Fruit fly (Drosophila melanogaster) whole organism, embryonic: ENCODE results near the gene CG31038.

Experiments used
- BtbVII ChIP-seq: fragments of 200-800 bp; sonication (Bioruptor generic); optimal IDR thresholded peaks from 3 replicates; lab custom pipeline; 2017; ENCODE audit warnings: missing biosample characterization, mild to moderate bottlenecking, missing genetic modification characterization
- CG10654 ChIP-seq: fragments of 200-800 bp; sonication (Bioruptor generic); optimal IDR thresholded peaks from 2 replicates; lab custom pipeline; 2016; ENCODE audit warnings: missing biosample characterization, missing genetic modification characterization
- CG11504 ChIP-seq: fragments of 200-800 bp; sonication (Bioruptor generic); optimal IDR thresholded peaks from 3 replicates; lab custom pipeline; 2019; ENCODE audit warnings: missing biosample characterization, mild to moderate bottlenecking, missing genetic modification characterization, moderate library complexity
- CG11695 ChIP-seq: fragments of 200-800 bp; sonication (Bioruptor generic); IDR thresholded peaks from 3 replicates; pipeline ENCODE4 v1.3.6; 2022; ENCODE audit warnings: missing biosample characterization, missing genetic modification characterization
- CG12104 ChIP-seq: fragments of 200-800 bp; sonication (Bioruptor generic); optimal IDR thresholded peaks from 3 replicates; lab custom pipeline; 2016; ENCODE audit warnings: missing biosample characterization, missing genetic modification characterization
- CG12299 ChIP-seq: fragments of 200-800 bp; sonication (Bioruptor generic); optimal IDR thresholded peaks from 2 replicates; lab custom pipeline; 2018; ENCODE audit warnings: missing biosample characterization, mild to moderate bottlenecking, missing genetic modification characterization
- CG14014 ChIP-seq: fragments of 200-800 bp; sonication (Bioruptor generic); IDR thresholded peaks from 2 replicates; pipeline ENCODE4 v1.3.6; 2022; ENCODE audit warnings: missing biosample characterization, missing genetic modification characterization
- CG14860 ChIP-seq: fragments of 200-800 bp; sonication (Bioruptor generic); IDR thresholded peaks from 3 replicates; pipeline ENCODE4 v1.3.6; 2022; ENCODE audit warnings: missing biosample characterization, missing genetic modification characterization; ENCODE audit not compliant: partially characterized antibody
- CG15011 ChIP-seq: fragments of 200-800 bp; sonication (Bioruptor generic); optimal IDR thresholded peaks from 3 replicates; lab custom pipeline; 2018; ENCODE audit warnings: missing biosample characterization, mild to moderate bottlenecking, missing genetic modification characterization
- CG1647 ChIP-seq: fragments of 200-800 bp; sonication (Bioruptor generic); optimal IDR thresholded peaks from 3 replicates; lab custom pipeline; 2016; ENCODE audit warnings: missing biosample characterization, missing genetic modification characterization
- CG17186 ChIP-seq: fragments of 200-800 bp; sonication (Bioruptor generic); optimal IDR thresholded peaks from 3 replicates; lab custom pipeline; 2017; ENCODE audit warnings: missing biosample characterization, missing genetic modification reagents, missing genetic modification characterization
- CG17328 ChIP-seq: fragments of 200-800 bp; sonication (Bioruptor generic); IDR thresholded peaks from 2 replicates; pipeline ENCODE4 v1.3.6; 2022; ENCODE audit warnings: missing biosample characterization, missing genetic modification characterization
- CG17568 ChIP-seq: fragments of 200-800 bp; sonication (Bioruptor generic); optimal IDR thresholded peaks from 2 replicates; lab custom pipeline; 2018; ENCODE audit warnings: missing biosample characterization, mild to moderate bottlenecking, missing genetic modification characterization, moderate library complexity
- CG2202 ChIP-seq: fragments of 200-800 bp; sonication (Bioruptor generic); optimal IDR thresholded peaks from 2 replicates; lab custom pipeline; 2018; ENCODE audit warnings: missing biosample characterization, mild to moderate bottlenecking, missing genetic modification characterization
- CG2889 ChIP-seq: fragments of 200-800 bp; sonication (Bioruptor generic); IDR thresholded peaks from 3 replicates; pipeline ENCODE4 v1.3.6; 2022; ENCODE audit warnings: missing biosample characterization, missing genetic modification characterization
- CG3163 ChIP-seq: fragments of 200-800 bp; sonication (Bioruptor generic); optimal IDR thresholded peaks from 3 replicates; lab custom pipeline; 2016; ENCODE audit warnings: missing biosample characterization, missing genetic modification characterization
- CG4328 ChIP-seq: fragments of 200-800 bp; sonication (Bioruptor generic); optimal IDR thresholded peaks from 3 replicates; lab custom pipeline; 2017; ENCODE audit warnings: missing biosample characterization, missing genetic modification reagents, missing genetic modification characterization
- CG4404 ChIP-seq: fragments of 200-800 bp; sonication (Bioruptor generic); IDR thresholded peaks from 2 replicates; pipeline ENCODE4 v1.3.6; 2022; ENCODE audit warnings: missing biosample characterization, missing genetic modification characterization
- CG4820 ChIP-seq: fragments of 200-800 bp; sonication (Bioruptor generic); optimal IDR thresholded peaks from 3 replicates; lab custom pipeline; 2016; ENCODE audit warnings: missing biosample characterization, missing genetic modification characterization
- CG5953 ChIP-seq: fragments of 200-800 bp; sonication (Bioruptor generic); IDR thresholded peaks from 2 replicates; pipeline ENCODE4 v1.3.6; 2022; ENCODE audit warnings: missing biosample characterization, missing genetic modification characterization
- CG6854 ChIP-seq: fragments of 200-800 bp; sonication (Bioruptor generic); optimal IDR thresholded peaks from 3 replicates; lab custom pipeline; 2017; ENCODE audit warnings: missing biosample characterization, mild to moderate bottlenecking, missing genetic modification characterization
- CG8290 ChIP-seq, 3 experiments: fragments of 200-800 bp; sonication (Bioruptor generic); optimal IDR thresholded peaks; 2 replicates each; lab custom pipeline; 2016 to 2019; ENCODE audit warnings: missing biosample characterization in 3 of 3, missing genetic modification characterization in 3 of 3, mild to moderate bottlenecking in 2 of 3, moderate library complexity in 1 of 3
- CG9609 ChIP-seq: fragments of 200-800 bp; sonication (Bioruptor generic); optimal IDR thresholded peaks from 3 replicates; lab custom pipeline; 2016; ENCODE audit warnings: missing biosample characterization, missing genetic modification characterization
- CHES-1-like ChIP-seq: fragments of 200-800 bp; sonication (Bioruptor generic); optimal IDR thresholded peaks from 2 replicates; lab custom pipeline; 2016; ENCODE audit warnings: missing biosample characterization, missing genetic modification characterization
- Dip3 ChIP-seq: fragments of 200-800 bp; sonication (Bioruptor generic); optimal IDR thresholded peaks from 3 replicates; lab custom pipeline; 2016; ENCODE audit warnings: missing biosample characterization, missing genetic modification characterization
- E2f1 ChIP-seq: fragments of 200-800 bp; sonication (Bioruptor generic); IDR thresholded peaks from 2 replicates; pipeline ENCODE4 v1.3.6; 2022; ENCODE audit warnings: missing biosample characterization, missing genetic modification characterization
- Fer1 ChIP-seq: fragments of 200-800 bp; sonication (Bioruptor generic); optimal IDR thresholded peaks from 2 replicates; lab custom pipeline; 2017; ENCODE audit warnings: missing biosample characterization, mild to moderate bottlenecking, missing genetic modification characterization
- Hmx ChIP-seq: fragments of 200-800 bp; sonication (Bioruptor generic); optimal IDR thresholded peaks from 2 replicates; lab custom pipeline; 2016; ENCODE audit warnings: missing biosample characterization, missing genetic modification characterization
- Max ChIP-seq: fragments of 200-800 bp; sonication (Bioruptor generic); optimal IDR thresholded peaks from 2 replicates; lab custom pipeline; 2016; ENCODE audit warnings: missing biosample characterization, mild to moderate bottlenecking, missing genetic modification characterization
- TFAM ChIP-seq: fragments of 200-800 bp; sonication (Bioruptor generic); optimal IDR thresholded peaks from 2 replicates; lab custom pipeline; 2017; ENCODE audit warnings: missing biosample characterization, missing genetic modification characterization, inconsistent platforms
- ac ChIP-seq: fragments of 200-800 bp; sonication (Bioruptor generic); optimal IDR thresholded peaks from 3 replicates; lab custom pipeline; 2017; ENCODE audit warnings: missing biosample characterization, mild to moderate bottlenecking, missing genetic modification characterization
- ap ChIP-seq: fragments of 200-800 bp; sonication (Bioruptor generic); IDR thresholded peaks from 2 replicates; pipeline ENCODE4 v1.3.6; 2022; ENCODE audit warnings: missing biosample characterization, missing genetic modification characterization
- cg ChIP-seq: fragments of 200-800 bp; sonication (Bioruptor generic); optimal IDR thresholded peaks from 3 replicates; lab custom pipeline; 2019; ENCODE audit warnings: missing biosample characterization, mild to moderate bottlenecking, missing genetic modification characterization, moderate library complexity
- crol ChIP-seq: fragments of 200-800 bp; sonication (Bioruptor generic); IDR thresholded peaks from 2 replicates; pipeline ENCODE4 v1.3.6; 2022; ENCODE audit warnings: missing biosample characterization, missing genetic modification characterization
- dpn ChIP-seq, 2 experiments: fragments of 200-800 bp; sonication (Bioruptor generic); optimal IDR thresholded peaks; 3 replicates each; lab custom pipeline; 2016; ENCODE audit warnings: missing biosample characterization in 2 of 2, missing genetic modification characterization in 2 of 2
- gce ChIP-seq: fragments of 200-800 bp; sonication (Bioruptor generic); IDR thresholded peaks from 3 replicates; pipeline ENCODE4 v1.3.6; 2022; ENCODE audit warnings: missing biosample characterization, missing genetic modification characterization
- gem ChIP-seq: fragments of 200-800 bp; sonication (Bioruptor generic); optimal IDR thresholded peaks from 2 replicates; lab custom pipeline; 2019; ENCODE audit warnings: missing biosample characterization, mild to moderate bottlenecking, missing genetic modification characterization, moderate library complexity
- h ChIP-seq: fragments of >200 bp; optimal IDR thresholded peaks from 2 replicates; lab custom pipeline; 2017
- hb ChIP-seq: fragments of 200-800 bp; sonication (Bioruptor generic); IDR thresholded peaks from 3 replicates; pipeline ENCODE4 v1.3.6; 2022; ENCODE audit warnings: missing biosample characterization, missing genetic modification characterization; ENCODE audit not compliant: partially characterized antibody
- klu ChIP-seq: fragments of 200-800 bp; sonication (Bioruptor generic); IDR thresholded peaks from 2 replicates; pipeline ENCODE4 v1.3.6; 2022; ENCODE audit warnings: missing biosample characterization, missing genetic modification characterization
- nom ChIP-seq: fragments of 200-800 bp; sonication (Bioruptor generic); optimal IDR thresholded peaks from 2 replicates; lab custom pipeline; 2017; ENCODE audit warnings: missing biosample characterization, missing genetic modification characterization, mild to moderate bottlenecking, moderate library complexity, missing genetic modification reagents
- pb ChIP-seq: fragments of 200-800 bp; sonication (Bioruptor generic); optimal IDR thresholded peaks from 3 replicates; lab custom pipeline; 2016; ENCODE audit warnings: missing biosample characterization, missing genetic modification characterization
- peb ChIP-seq: fragments of 200-800 bp; sonication (Bioruptor generic); IDR thresholded peaks from 2 replicates; pipeline ENCODE4 v1.3.6; 2022; ENCODE audit warnings: missing biosample characterization, missing genetic modification characterization
- pita ChIP-seq: fragments of 200-800 bp; sonication (Bioruptor generic); optimal IDR thresholded peaks from 2 replicates; lab custom pipeline; 2017; ENCODE audit warnings: missing biosample characterization, mild to moderate bottlenecking, missing genetic modification characterization
- rib ChIP-seq: fragments of 200-800 bp; sonication (Bioruptor generic); IDR thresholded peaks from 2 replicates; pipeline ENCODE4 v1.3.6; 2022; ENCODE audit warnings: missing biosample characterization, missing genetic modification characterization
- seq ChIP-seq: fragments of 200-800 bp; sonication (Bioruptor generic); IDR thresholded peaks from 2 replicates; pipeline ENCODE4 v1.3.6; 2022; ENCODE audit warnings: missing biosample characterization, missing genetic modification characterization
- sqz ChIP-seq: fragments of 200-800 bp; sonication (Bioruptor generic); optimal IDR thresholded peaks from 3 replicates; lab custom pipeline; 2018; ENCODE audit warnings: missing biosample characterization, mild to moderate bottlenecking, missing genetic modification characterization
- tgo ChIP-seq: fragments of 200-800 bp; sonication (Bioruptor generic); IDR thresholded peaks from 3 replicates; pipeline ENCODE4 v1.3.6; 2022; ENCODE audit warnings: missing biosample characterization, missing genetic modification characterization
- tx ChIP-seq: fragments of 200-800 bp; sonication (Bioruptor generic); optimal IDR thresholded peaks from 2 replicates; lab custom pipeline; 2016; ENCODE audit warnings: missing biosample characterization, missing genetic modification characterization
- yki ChIP-seq: fragments of >200 bp; optimal IDR thresholded peaks from 3 replicates; lab custom pipeline; 2018

The CG31038 gene

dm6 chr3R:29861432-29862249 is 15.2 kb upstream of the CG31038 start, which contains the start of the genes CG15514 and RpS8 (continued):
- no peak for TF ChIP-seq sqz (GFP tag; lab: Kevin White, UChicago)
- no peak for TF ChIP-seq klu
- peak; percentile 65 for TF ChIP-seq Fer1
- no peak for TF ChIP-seq CG9609 (GFP tag; lab: Kevin White, UChicago)
- no peak for TF ChIP-seq CG15011 (GFP tag; lab: Kevin White, UChicago)
- TF ChIP-seq peb (GFP tag; lab: Robert Waterston, UW): no peak
- no peak for TF ChIP-seq CG3163
- peak; percentile 45 for TF ChIP-seq CG12299
- TF ChIP-seq CG17186 (GFP tag; lab: Kevin White, UChicago): peak; percentile 100
- peak; percentile 37; the same call in 1 of the 3 replicates for TF ChIP-seq tgo
- peak; percentile 45 for TF ChIP-seq BtbVII (GFP tag; lab: Kevin White, UChicago)
- peak; percentile 7 for TF ChIP-seq tx (GFP tag; lab: Kevin White, UChicago)
- TF ChIP-seq CG4328 (GFP tag; lab: Kevin White, UChicago): peak; percentile 72
- TF ChIP-seq hb (GFP tag; lab: Robert Waterston, UW): no peak
- peak; percentile 38 for TF ChIP-seq CG2202 (tag; lab: Kevin White, UChicago)
- TF ChIP-seq E2f1: no peak; the same call in 1 of the 2 replicates
- TF ChIP-seq Max (GFP tag; lab: Kevin White, UChicago): peak; percentile 94
- TF ChIP-seq ac: no peak
- no peak for TF ChIP-seq CG6854 (GFP tag; lab: Kevin White, UChicago)
- TF ChIP-seq Hmx (GFP tag; lab: Kevin White, UChicago): no peak
- TF ChIP-seq CG14014 (GFP tag; lab: Robert Waterston, UW): peak; percentile 63
- TF ChIP-seq CG11504 (tag; lab: Kevin White, UChicago): peak; percentile 80
- TF ChIP-seq CG1647 (GFP tag; lab: Kevin White, UChicago): no peak
- no peak; the same call in 2 of the 3 replicates for TF ChIP-seq gce (GFP tag; lab: Robert Waterston, UW)
- 0 out of 3 replicates have a peak, but pooled peaks have one; percentile 38 for TF ChIP-seq CG11695 (GFP tag; lab: Robert Waterston, UW)
- TF ChIP-seq dpn (GFP tag; optimal IDR thresholded peaks at IDR 0.05; lab: Kevin White, UChicago): peak; percentile 36 to 52
- TF ChIP-seq CG17328 (GFP tag; lab: Robert Waterston, UW): 0 out of 2 replicates have a peak, but pooled peaks have one; percentile 30
- TF ChIP-seq gem (tag; lab: Kevin White, UChicago): no peak
- TF ChIP-seq cg (GFP tag; lab: Kevin White, UChicago): no peak
- no peak for TF ChIP-seq pb (GFP tag; lab: Kevin White, UChicago)
- TF ChIP-seq CHES-1-like (GFP tag; lab: Kevin White, UChicago): peak; percentile 39
- TF ChIP-seq ap (GFP tag; lab: Robert Waterston, UW): no peak
- TF ChIP-seq rib (GFP tag; lab: Robert Waterston, UW): no peak
- TF ChIP-seq yki: no peak
- TF ChIP-seq crol: no peak
- peak; percentile 63 for TF ChIP-seq CG12104 (GFP tag; lab: Kevin White, UChicago)
- no peak for TF ChIP-seq CG14860
- TF ChIP-seq CG10654 (GFP tag; lab: Kevin White, UChicago): peak; percentile 51
- 0 out of 2 replicates have a peak, but pooled peaks have one; percentile 10 for TF ChIP-seq seq
- TF ChIP-seq TFAM (GFP tag; lab: Kevin White, UChicago): no peak
- peak; percentile 42; the same call in 1 of the 2 replicates for TF ChIP-seq CG5953 (GFP tag; lab: Robert Waterston, UW)
- no peak for TF ChIP-seq pita
- no peak for TF ChIP-seq CG4404
- TF ChIP-seq nom (GFP tag; lab: Kevin White, UChicago): peak; percentile 45
- TF ChIP-seq CG4820 (GFP tag; lab: Kevin White, UChicago): peak; percentile 21
- no peak for TF ChIP-seq CG2889
- TF ChIP-seq Dip3 (GFP tag; lab: Kevin White, UChicago): peak; percentile 48
- no peak for TF ChIP-seq CG17568
- TF ChIP-seq h: no peak
- TF ChIP-seq CG8290 (GFP tag; optimal IDR thresholded peaks at IDR 0.05; lab: Kevin White, UChicago): peak; percentile 55
- TF ChIP-seq CG8290 (tag; optimal IDR thresholded peaks at IDR 0.05; lab: Kevin White, UChicago): peak; percentile 36 to 68
